Worm (Caenorhabditis elegans) whole organism, L2 larva: Measurements from ENCODE around the gene F08C6.5.

ENCODE experiments used
- C34F6.9 ChIP-seq: fragments of 150-350 bp; optimal IDR thresholded peaks from 2 replicates; lab custom pipeline; 2014; ENCODE audit warnings: missing biosample characterization, missing genetic modification characterization
- F13H6.1 ChIP-seq: sonication (generic microtip); optimal IDR thresholded peaks from 2 replicates; lab custom pipeline; 2016; ENCODE audit warnings: missing genetic modification characterization, missing compliant biosample characterization
- ZK546.5 ChIP-seq: sonication (generic microtip); optimal IDR thresholded peaks from 2 replicates; lab custom pipeline; 2017; ENCODE audit warnings: missing biosample characterization, missing genetic modification characterization
- alr-1 ChIP-seq: fragments of 150-350 bp; optimal IDR thresholded peaks from 2 replicates; lab custom pipeline; 2014; ENCODE audit warnings: missing biosample characterization, missing genetic modification characterization
- aly-2 ChIP-seq: fragments of 150-350 bp; optimal IDR thresholded peaks from 2 replicates; lab custom pipeline; 2014; ENCODE audit warnings: missing biosample characterization, missing genetic modification characterization
- ama-1 ChIP-seq: fragments of 150-350 bp; optimal IDR thresholded peaks from 2 replicates; lab custom pipeline; 2018; ENCODE audit warnings: inconsistent platforms
- blmp-1 ChIP-seq: sonication (generic microtip); optimal IDR thresholded peaks from 2 replicates; lab custom pipeline; 2017; ENCODE audit warnings: missing genetic modification characterization, mild to moderate bottlenecking, missing compliant biosample characterization, antibody characterized with exemption, moderate library complexity; ENCODE audit not compliant: insufficient read depth
- ceh-16 ChIP-seq: fragments of 150-350 bp; optimal IDR thresholded peaks from 2 replicates; lab custom pipeline; 2014; ENCODE audit warnings: missing biosample characterization, missing genetic modification characterization
- crh-2 ChIP-seq: sonication (generic microtip); optimal IDR thresholded peaks from 2 replicates; lab custom pipeline; 2017; ENCODE audit warnings: missing biosample characterization, missing genetic modification characterization
- dmd-4 ChIP-seq: sonication (generic microtip); optimal IDR thresholded peaks from 2 replicates; lab custom pipeline; 2017; ENCODE audit warnings: missing biosample characterization, missing genetic modification characterization
- egl-27 ChIP-seq: sonication (generic microtip); optimal IDR thresholded peaks from 3 replicates; lab custom pipeline; 2017; ENCODE audit warnings: missing biosample characterization, missing genetic modification reagents, missing genetic modification characterization
- elt-1 ChIP-seq: fragments of 150-350 bp; optimal IDR thresholded peaks from 2 replicates; lab custom pipeline; 2014; ENCODE audit warnings: missing biosample characterization, missing genetic modification characterization
- elt-3 ChIP-seq: sonication (generic microtip); optimal IDR thresholded peaks from 2 replicates; lab custom pipeline; 2017; ENCODE audit warnings: missing biosample characterization, missing genetic modification characterization
- fos-1 ChIP-seq: fragments of 150-350 bp; optimal IDR thresholded peaks from 2 replicates; lab custom pipeline; 2014; ENCODE audit warnings: missing biosample characterization, missing genetic modification characterization
- lin-13 ChIP-seq: fragments of 150-350 bp; optimal IDR thresholded peaks from 2 replicates; lab custom pipeline; 2014; ENCODE audit warnings: missing biosample characterization, missing genetic modification reagents, missing genetic modification characterization
- mab-5 ChIP-seq: fragments of 150-350 bp; optimal IDR thresholded peaks from 2 replicates; lab custom pipeline; 2014; ENCODE audit warnings: missing biosample characterization, missing genetic modification characterization
- mdl-1 ChIP-seq, 2 experiments: fragments of 150-350 bp in 1 of 2; sonication (generic microtip) in 1 of 2; optimal IDR thresholded peaks; 2 replicates each; lab custom pipeline; 2017; ENCODE audit warnings: missing biosample characterization in 2 of 2, missing genetic modification characterization in 2 of 2
- nhr-129 ChIP-seq: fragments of 150-350 bp; optimal IDR thresholded peaks from 2 replicates; lab custom pipeline; 2014; ENCODE audit warnings: missing biosample characterization, missing genetic modification characterization
- nhr-21 ChIP-seq: fragments of 150-350 bp; optimal IDR thresholded peaks from 2 replicates; lab custom pipeline; 2014; ENCODE audit warnings: missing biosample characterization, missing genetic modification characterization
- nhr-237 ChIP-seq: fragments of 150-350 bp; optimal IDR thresholded peaks from 2 replicates; lab custom pipeline; 2014; ENCODE audit warnings: missing biosample characterization, missing genetic modification characterization
- nhr-25 ChIP-seq: fragments of 150-350 bp; sonication (generic microtip); optimal IDR thresholded peaks from 3 replicates; lab custom pipeline; 2014; ENCODE audit warnings: missing biosample characterization, missing genetic modification characterization
- nhr-6 ChIP-seq: fragments of 150-350 bp; optimal IDR thresholded peaks from 2 replicates; lab custom pipeline; 2014; ENCODE audit warnings: missing biosample characterization, missing genetic modification characterization
- nhr-77 ChIP-seq: fragments of 150-350 bp; optimal IDR thresholded peaks from 2 replicates; lab custom pipeline; 2014; ENCODE audit warnings: missing biosample characterization, missing genetic modification characterization
- peb-1 ChIP-seq: fragments of 150-350 bp; optimal IDR thresholded peaks from 2 replicates; lab custom pipeline; 2014; ENCODE audit warnings: missing biosample characterization, missing genetic modification characterization
- sem-4 ChIP-seq: fragments of 150-350 bp; optimal IDR thresholded peaks from 2 replicates; lab custom pipeline; 2014; ENCODE audit warnings: missing biosample characterization, missing genetic modification reagents, missing genetic modification characterization
- sma-3 ChIP-seq: sonication (generic microtip); optimal IDR thresholded peaks from 2 replicates; lab custom pipeline; 2016; ENCODE audit warnings: missing genetic modification reagents, missing genetic modification characterization, missing compliant biosample characterization
- sma-9 ChIP-seq, 2 experiments: fragments of 150-350 bp in 1 of 2; sonication (generic microtip) in 1 of 2; optimal IDR thresholded peaks; 2 replicates each; lab custom pipeline; 2014 to 2016; ENCODE audit warnings: missing genetic modification characterization in 2 of 2, mild to moderate bottlenecking in 1 of 2, missing biosample characterization in 1 of 2, missing compliant biosample characterization in 1 of 2, missing genetic modification reagents in 1 of 2, moderate library complexity in 1 of 2
- snpc-4 ChIP-seq: fragments of 150-350 bp; optimal IDR thresholded peaks from 2 replicates; lab custom pipeline; 2014; ENCODE audit warnings: missing biosample characterization, missing genetic modification characterization
- unc-39 ChIP-seq: fragments of 150-350 bp; optimal IDR thresholded peaks from 2 replicates; lab custom pipeline; 2014; ENCODE audit warnings: missing biosample characterization, missing genetic modification characterization
- unc-55 ChIP-seq: fragments of 150-350 bp; sonication (generic microtip); optimal IDR thresholded peaks from 3 replicates; lab custom pipeline; 2014; ENCODE audit warnings: missing biosample characterization, missing genetic modification reagents, missing genetic modification characterization
- unc-62 ChIP-seq: fragments of 150-350 bp; optimal IDR thresholded peaks from 2 replicates; lab custom pipeline; 2014; ENCODE audit warnings: missing biosample characterization, missing genetic modification reagents, missing genetic modification characterization
- zag-1 ChIP-seq: fragments of 150-350 bp; optimal IDR thresholded peaks from 2 replicates; lab custom pipeline; 2014; ENCODE audit warnings: missing biosample characterization, missing genetic modification characterization

Gene F08C6.5

ce11 chrX:7569685-7570518 is 10.7 kb downstream of the F08C6.5 start, which contains the start of gene apy-1 (continued):
- no peak for TF ChIP-seq zag-1 (tag; lab: Kevin White, UChicago)
- no peak for TF ChIP-seq dmd-4 (tag; lab: Kevin White, UChicago)
- peak; percentile 16 for TF ChIP-seq fos-1 (tag; lab: Kevin White, UChicago)

- TF ChIP-seq lin-13 (GFP tag; lab: Kevin White, UChicago) (no peak), unc-55 (GFP tag; lab: Kevin White, UChicago) (peak; percentile 15), elt-1 (no peak), aly-2 (tag; lab: Kevin White, UChicago) (no peak)
These were observed 12.9 kb downstream of the F08C6.5 start, which contains the start of gene pcyt-1 for ce11 chrX:7572057-7572456. pcyt-1 (plus strand) TSS chrX:7572357.

ce11 chrX:7573172-7573571 is 14.0 kb downstream of the F08C6.5 start:
- TF ChIP-seq mab-5 (no peak), unc-55 (GFP tag; lab: Kevin White, UChicago) (peak; percentile 18), unc-39 (tag; lab: Kevin White, UChicago) (no peak)

- TF ChIP-seq unc-55 (GFP tag; lab: Kevin White, UChicago): no peak
- no peak for TF ChIP-seq elt-3 (tag; lab: Kevin White, UChicago)
- no peak for TF ChIP-seq sem-4 (tag; lab: Kevin White, UChicago)
- no peak for TF ChIP-seq snpc-4
- TF ChIP-seq nhr-6 (tag; lab: Kevin White, UChicago): no peak
- no peak for TF ChIP-seq nhr-237 (tag; lab: Kevin White, UChicago)
- TF ChIP-seq lin-13 (GFP tag; lab: Kevin White, UChicago): no peak
- no peak for TF ChIP-seq unc-62 (GFP tag; lab: Kevin White, UChicago)
- TF ChIP-seq nhr-25 (tag; lab: Kevin White, UChicago): no peak
- TF ChIP-seq peb-1: no peak
- no peak for TF ChIP-seq nhr-77 (tag; lab: Kevin White, UChicago)
- TF ChIP-seq unc-39 (tag; lab: Kevin White, UChicago): no peak
- TF ChIP-seq nhr-129 (tag; lab: Kevin White, UChicago): no peak
- no peak for TF ChIP-seq aly-2 (tag; lab: Kevin White, UChicago)
- no peak for TF ChIP-seq F13H6.1 (tag; lab: Kevin White, UChicago)
- no peak for TF ChIP-seq nhr-21 (tag; lab: Kevin White, UChicago)
- no peak for TF ChIP-seq ceh-16
- TF ChIP-seq, all 48 proteins: peak for 0
These were observed 14.2 kb downstream of the F08C6.5 start, which contains the start of the genes unc-98 and F08C6.18 for ce11 chrX:7573572-7573628. unc-98 (minus strand) TSS chrX:7573619. F08C6.18 (minus strand) TSS chrX:7573628.

- no peak for TF ChIP-seq mdl-1 (tag; optimal IDR thresholded peaks at IDR 0.05; lab: Kevin White, UChicago)
- TF ChIP-seq nhr-25 (tag; lab: Kevin White, UChicago): no peak
- TF ChIP-seq fos-1 (tag; lab: Kevin White, UChicago): no peak
- peak; percentile 24 for TF ChIP-seq C34F6.9 (tag; lab: Kevin White, UChicago)
- peak; percentile 72 for TF ChIP-seq F13H6.1 (tag; lab: Kevin White, UChicago)
- TF ChIP-seq alr-1 (tag; lab: Kevin White, UChicago): no peak
- no peak for TF ChIP-seq lin-13 (GFP tag; lab: Kevin White, UChicago)
- peak; percentile 67 for TF ChIP-seq nhr-129 (tag; lab: Kevin White, UChicago)
- TF ChIP-seq sma-9 (GFP tag; optimal IDR thresholded peaks at IDR 0.05; lab: Kevin White, UChicago): peak; percentile 56
- no peak for TF ChIP-seq sma-9 (tag; optimal IDR thresholded peaks at IDR 0.05; lab: Kevin White, UChicago)
- TF ChIP-seq ZK546.5: no peak
These were observed 14.4 kb downstream of the F08C6.5 start for ce11 chrX:7573629-7574028.

ce11 chrX:7575939-7576338 is 16.7 kb downstream of the F08C6.5 start:
- TF ChIP-seq C34F6.9 (tag; lab: Kevin White, UChicago) (no peak), crh-2 (tag; lab: Kevin White, UChicago) (peak; percentile 70), blmp-1 (tag; lab: Kevin White, UChicago) (peak; percentile 69), sma-9 (GFP tag; optimal IDR thresholded peaks at IDR 0.05; lab: Kevin White, UChicago) (peak; percentile 71), sma-9 (tag; optimal IDR thresholded peaks at IDR 0.05; lab: Kevin White, UChicago) (no peak), F13H6.1 (tag; lab: Kevin White, UChicago) (peak; percentile 47), fos-1 (tag; lab: Kevin White, UChicago) (peak; percentile 88), sma-3 (GFP tag; lab: Kevin White, UChicago) (peak; percentile 9), egl-27 (tag; lab: Kevin White, UChicago) (peak; percentile 5), ama-1 (lab: Kevin White, UChicago) (no peak)
